Worm (Caenorhabditis elegans): ENCODE data around the gene acr-24.

acr-24 gene

DNA sequence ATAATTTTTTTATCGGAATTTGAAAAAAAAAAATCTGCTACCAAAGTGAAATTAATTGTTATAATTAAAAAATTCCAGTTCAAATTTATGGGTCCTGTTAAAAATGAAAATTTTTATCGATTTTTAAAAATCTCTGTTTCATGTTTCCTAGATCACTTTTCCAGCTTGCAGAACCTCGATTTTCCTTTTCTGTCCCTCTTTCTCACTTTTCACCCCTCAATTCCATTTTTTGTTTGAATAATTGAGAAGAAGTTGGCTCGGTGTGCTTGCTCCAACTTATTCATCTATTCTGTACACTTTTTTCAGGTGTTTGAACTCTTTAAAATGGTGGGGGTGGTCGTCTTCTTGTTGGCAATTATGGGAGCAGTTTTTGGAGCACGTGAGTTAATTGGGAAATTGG, at the start of gene acr-24:
acr-24 (plus strand) TSS at position 301 of the 400 bp plus-strand sequence.
- TF ChIP-seq mep-1 (tag; optimal IDR thresholded peaks at IDR 0.05) (no peak), hlh-4 (tag; optimal IDR thresholded peaks at IDR 0.05) (no peak), sup-37 (GFP tag; optimal IDR thresholded peaks at IDR 0.05) (no peak), nhr-237 (tag; optimal IDR thresholded peaks at IDR 0.05) (no peak), blmp-1 (tag; optimal IDR thresholded peaks at IDR 0.05) (no peak), ztf-11 (tag; optimal IDR thresholded peaks at IDR 0.05) (no peak), ceh-88 (GFP tag; IDR thresholded peaks at IDR 0.05) (no peak), ceh-8 (GFP tag; optimal IDR thresholded peaks at IDR 0.05) (no peak), F16B12.6 (tag; optimal IDR thresholded peaks at IDR 0.05) (no peak), grh-1 (GFP tag; IDR thresholded peaks at IDR 0.05) (no peak), lin-39 (tag; optimal IDR thresholded peaks at IDR 0.05) (no peak), lin-13 (GFP tag; optimal IDR thresholded peaks at IDR 0.05) (no peak)

- no peak for TF ChIP-seq sptf-1 (tag; optimal IDR thresholded peaks at IDR 0.05)
- no peak for TF ChIP-seq irx-1 (tag; optimal IDR thresholded peaks at IDR 0.05)
- no peak for TF ChIP-seq fkh-10 (GFP tag; optimal IDR thresholded peaks at IDR 0.05)
- no peak for TF ChIP-seq nhr-85 (tag)
- no peak for TF ChIP-seq tbx-2 (tag; optimal IDR thresholded peaks at IDR 0.05)
- TF ChIP-seq zag-1 (tag; optimal IDR thresholded peaks at IDR 0.05) = no peak
- no peak for TF ChIP-seq tlp-1 (tag; optimal IDR thresholded peaks at IDR 0.05)
- no peak for TF ChIP-seq mab-9 (GFP tag; IDR thresholded peaks at IDR 0.05)
- TF ChIP-seq lin-35 (GFP tag; optimal IDR thresholded peaks at IDR 0.05) = no peak
- TF ChIP-seq elt-3 (tag; optimal IDR thresholded peaks at IDR 0.05) = no peak
- no peak for TF ChIP-seq alr-1 (tag; optimal IDR thresholded peaks at IDR 0.05; ENCODE audit: borderline replicate concordance)
- TF ChIP-seq lin-39 (tag; optimal IDR thresholded peaks at IDR 0.05) = no peak
- no peak for TF ChIP-seq grh-1 (GFP tag; IDR thresholded peaks at IDR 0.05)
Observed at ce11 chrIV:15453137-15453788, 44.1 kb upstream of the acr-24 start, which contains the start of gene gtf-2H4. gtf-2H4 (minus strand) TSS chrIV:15453187.

DNA sequence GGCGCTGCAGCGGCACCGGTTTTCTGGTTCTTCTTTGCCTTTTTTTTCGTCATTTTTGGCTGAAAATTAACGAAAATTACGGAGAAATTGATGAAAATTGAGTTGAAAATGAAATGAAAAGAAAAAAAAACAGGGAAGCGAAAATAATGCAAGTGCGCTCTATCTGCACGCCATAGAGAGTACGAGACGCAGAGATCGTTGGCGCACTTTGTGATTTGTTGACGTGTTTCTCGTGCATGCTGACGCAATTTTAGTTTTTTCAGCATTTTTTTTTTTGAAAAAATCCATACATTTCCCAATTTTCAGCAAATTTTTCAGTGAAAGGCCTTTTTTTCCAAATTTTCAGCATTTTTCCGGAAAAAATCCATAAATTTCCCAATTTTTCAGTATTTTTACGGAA, 25.9 kb upstream of the acr-24 start, which contains the start of gene ntl-11:
ntl-11 (minus strand) TSS at position 66 of the 400 bp plus-strand sequence.
- TF ChIP-seq F16B12.6 (tag; optimal IDR thresholded peaks at IDR 0.05) (peak; percentile 69), fkh-10 (GFP tag; optimal IDR thresholded peaks at IDR 0.05) (peak; percentile 96), ceh-63 (GFP tag; optimal IDR thresholded peaks at IDR 0.05) (no peak), ztf-4 (tag; optimal IDR thresholded peaks at IDR 0.05) (peak; percentile 94), snpc-4 (tag; optimal IDR thresholded peaks at IDR 0.05) (peak; percentile 91), egl-27 (tag; optimal IDR thresholded peaks at IDR 0.05) (peak; percentile 43 to 79), ceh-88 (GFP tag; IDR thresholded peaks at IDR 0.05) (peak; percentile 88), lin-14 (GFP tag; optimal IDR thresholded peaks at IDR 0.05) (peak; percentile 97), isw-1 (GFP tag; IDR thresholded peaks at IDR 0.05) (peak; percentile 98), ztf-11 (tag; optimal IDR thresholded peaks at IDR 0.05) (peak in 1 of 2 experiments; percentile 88), efl-3 (GFP tag; optimal IDR thresholded peaks at IDR 0.05) (peak; percentile 66), mdl-1 (tag; optimal IDR thresholded peaks at IDR 0.05) (peak in 1 of 2 experiments; percentile 87), jun-1 (tag; optimal IDR thresholded peaks at IDR 0.05) (peak; percentile 97), unc-62 (GFP tag; optimal IDR thresholded peaks at IDR 0.05) (peak; percentile 51), alr-1 (tag; optimal IDR thresholded peaks at IDR 0.05; ENCODE audit: borderline replicate concordance) (no peak), ces-1 (GFP tag; optimal IDR thresholded peaks at IDR 0.05) (no peak), hlh-4 (tag; optimal IDR thresholded peaks at IDR 0.05) (no peak), lin-13 (GFP tag; optimal IDR thresholded peaks at IDR 0.05) (peak; percentile 98), nhr-20 (tag; optimal IDR thresholded peaks at IDR 0.05) (no peak), nhr-47 (tag; optimal IDR thresholded peaks at IDR 0.05) (peak; percentile 99), aly-2 (tag; optimal IDR thresholded peaks at IDR 0.05) (peak; percentile 96), nhr-76 (tag; optimal IDR thresholded peaks at IDR 0.05) (peak; percentile 3), ceh-8 (GFP tag; optimal IDR thresholded peaks at IDR 0.05) (peak; percentile 94), dsc-1 (tag; optimal IDR thresholded peaks at IDR 0.05) (peak; percentile 98), sup-37 (GFP tag; optimal IDR thresholded peaks at IDR 0.05) (peak; percentile 90), ama-1 (optimal IDR thresholded peaks at IDR 0.05) (peak; percentile 5), unc-30 (tag; optimal IDR thresholded peaks at IDR 0.05) (peak; percentile 74), hlh-17 (GFP tag; optimal IDR thresholded peaks at IDR 0.05; ENCODE audit: borderline replicate concordance) (no peak), efl-1 (optimal IDR thresholded peaks at IDR 0.05) (peak; percentile 94 to 97), efl-1 (GFP tag; optimal IDR thresholded peaks at IDR 0.05 in 1 of 2) (peak; percentile 86 to 99), elt-3 (tag; optimal IDR thresholded peaks at IDR 0.05) (peak in 4 of 6 experiments; percentile 58 to 96 (median 88)), nhr-85 (tag) (peak; percentile 99), nhr-77 (tag; optimal IDR thresholded peaks at IDR 0.05) (peak; percentile 95), C34B4.2 (tag; optimal IDR thresholded peaks at IDR 0.05) (peak; percentile 87), fkh-8 (tag; optimal IDR thresholded peaks at IDR 0.05) (peak; percentile 98), blmp-1 (tag; optimal IDR thresholded peaks at IDR 0.05) (peak; percentile 78)

Data from whole organism, L1 larva.